Worm (Caenorhabditis elegans): Measurements from ENCODE around the gene F55G11.8.

ce11 chrIV:12978307-12979036, 15.9 kb downstream of the F55G11.8 start, which contains the start of gene K10D11.2:
- TF ChIP-seq ztf-11 (tag; optimal IDR thresholded peaks at IDR 0.05) (no peak), nhr-28 (tag; optimal IDR thresholded peaks at IDR 0.05) (no peak), lsy-2 (tag; optimal IDR thresholded peaks at IDR 0.05) (no peak)
